Worm (Caenorhabditis elegans): ENCODE data around the gene str-150.

- TF ChIP-seq attf-5 (GFP tag; optimal IDR thresholded peaks at IDR 0.05) (no peak), Y67H2A.10 (GFP tag; conservative IDR thresholded peaks at IDR 0.05) (no peak), F10E7.11 (tag; optimal IDR thresholded peaks at IDR 0.05) (no peak)
Measured at ce11 chrV:16581061-16581460, 2.0 kb upstream of the str-150 start.

Data from whole organism, young adult.